Fruit fly (Drosophila melanogaster) whole organism, wandering third instar larva: ENCODE measurements around the gene tHMG2.

Source experiments
- Abd-B ChIP-seq: fragments of >200 bp; optimal IDR thresholded peaks from 2 replicates; lab custom pipeline; 2017; ENCODE audit warnings: missing biosample characterization, missing genetic modification characterization
- Dfd ChIP-seq: fragments of >200 bp; optimal IDR thresholded peaks from 2 replicates; lab custom pipeline; 2017; ENCODE audit warnings: missing biosample characterization, missing genetic modification characterization
- GATAd ChIP-seq: sonication (Bioruptor generic); optimal IDR thresholded peaks from 2 replicates; lab custom pipeline; 2016; ENCODE audit warnings: missing biosample characterization, missing genetic modification characterization
- HLH106 ChIP-seq: fragments of 200-800 bp; optimal IDR thresholded peaks from 3 replicates; lab custom pipeline; 2019; ENCODE audit warnings: missing biosample characterization, mild to moderate bottlenecking, missing genetic modification characterization, moderate library complexity
- Hnf4 ChIP-seq: fragments of 200-800 bp; sonication (Bioruptor generic); optimal IDR thresholded peaks from 2 replicates; lab custom pipeline; 2016; ENCODE audit warnings: missing biosample characterization, mild to moderate bottlenecking, missing genetic modification characterization
- Jra ChIP-seq: sonication (Bioruptor generic); optimal IDR thresholded peaks from 2 replicates; lab custom pipeline; 2016; ENCODE audit warnings: missing biosample characterization, missing genetic modification characterization
- Mio ChIP-seq: sonication (Bioruptor generic); optimal IDR thresholded peaks from 2 replicates; lab custom pipeline; 2016; ENCODE audit warnings: missing biosample characterization, missing genetic modification characterization
- N ChIP-seq: fragments of >200 bp; optimal IDR thresholded peaks from 2 replicates; lab custom pipeline; 2018; ENCODE audit warnings: missing biosample characterization, missing external identifiers, missing genetic modification characterization
- OdsH ChIP-seq: fragments of 200-800 bp; sonication (Bioruptor generic); optimal IDR thresholded peaks from 2 replicates; lab custom pipeline; 2016; ENCODE audit warnings: missing biosample characterization, mild to moderate bottlenecking, missing genetic modification characterization
- Rel ChIP-seq, 2 experiments: fragments of 200-800 bp; sonication (Bioruptor generic) in 1 of 2; optimal IDR thresholded peaks; 2 replicates in 1 of 2; 3 replicates in 1 of 2; lab custom pipeline; 2016 to 2019; ENCODE audit warnings: mild to moderate bottlenecking in 2 of 2, missing biosample characterization in 2 of 2, missing genetic modification characterization in 2 of 2, moderate library complexity in 1 of 2
- Sp1 ChIP-seq: fragments of 200-800 bp; sonication (Bioruptor generic); optimal IDR thresholded peaks from 3 replicates; lab custom pipeline; 2019; ENCODE audit warnings: missing biosample characterization, mild to moderate bottlenecking, missing genetic modification characterization, moderate library complexity
- Vsx2 ChIP-seq: fragments of 200-300, 225-300 bp; sonication (Bioruptor generic); optimal IDR thresholded peaks from 2 replicates; lab custom pipeline; 2018; ENCODE audit warnings: missing biosample characterization, missing genetic modification characterization; ENCODE audit not compliant: partially characterized antibody
- br ChIP-seq: fragments of 200-800 bp; sonication (Bioruptor generic); optimal IDR thresholded peaks from 2 replicates; lab custom pipeline; 2016; ENCODE audit warnings: missing biosample characterization, missing genetic modification characterization
- dl ChIP-seq, 2 experiments: fragments of 175-275, 200-275 bp in 1 of 2; fragments of 200-275 bp in 1 of 2; sonication (Bioruptor generic); optimal IDR thresholded peaks; lab custom pipeline; 2018; ENCODE audit warnings: mild to moderate bottlenecking in 2 of 2, missing biosample characterization in 2 of 2, missing genetic modification characterization in 2 of 2, moderate library complexity in 2 of 2; ENCODE audit not compliant: partially characterized antibody in 2 of 2, insufficient read depth in 1 of 2
- dmrt93B ChIP-seq: fragments of 200-800 bp; sonication (Bioruptor generic); optimal IDR thresholded peaks from 2 replicates; lab custom pipeline; 2018; ENCODE audit warnings: missing biosample characterization, mild to moderate bottlenecking, missing genetic modification characterization
- dsf ChIP-seq: sonication (Bioruptor generic); optimal IDR thresholded peaks from 2 replicates; lab custom pipeline; 2016; ENCODE audit warnings: missing biosample characterization, missing genetic modification characterization, borderline replicate concordance
- ey ChIP-seq: fragments of 200-800 bp; sonication (Bioruptor generic); optimal IDR thresholded peaks from 2 replicates; lab custom pipeline; 2016; ENCODE audit warnings: missing biosample characterization, missing genetic modification characterization
- foxo ChIP-seq, 2 experiments: fragments of 200-800 bp; sonication (Bioruptor generic); optimal IDR thresholded peaks; 2 replicates in 1 of 2; 3 replicates in 1 of 2; lab custom pipeline; 2016 to 2017; ENCODE audit warnings: missing biosample characterization in 2 of 2, missing genetic modification characterization in 2 of 2
- fru ChIP-seq: fragments of 200-800 bp; sonication (Bioruptor generic); optimal IDR thresholded peaks from 3 replicates; lab custom pipeline; 2016; ENCODE audit warnings: missing biosample characterization, mild to moderate bottlenecking, missing genetic modification characterization
- h ChIP-seq: fragments of 200-800 bp; sonication (Bioruptor generic); optimal IDR thresholded peaks from 3 replicates; lab custom pipeline; 2016; ENCODE audit warnings: missing biosample characterization, mild to moderate bottlenecking, missing genetic modification characterization
- jim ChIP-seq: fragments of 175-275, 200-325 bp; sonication (Bioruptor generic); optimal IDR thresholded peaks from 2 replicates; lab custom pipeline; 2016; ENCODE audit warnings: missing biosample characterization, mild to moderate bottlenecking, missing genetic modification characterization
- pan ChIP-seq: fragments of >200 bp; optimal IDR thresholded peaks from 2 replicates; lab custom pipeline; 2017
- psq ChIP-seq: fragments of 200-800 bp; sonication (Bioruptor generic); optimal IDR thresholded peaks from 3 replicates; lab custom pipeline; 2017; ENCODE audit warnings: missing biosample characterization, mild to moderate bottlenecking, missing genetic modification characterization, moderate library complexity
- sage ChIP-seq: fragments of 200-800 bp; sonication (Bioruptor generic); optimal IDR thresholded peaks from 2 replicates; lab custom pipeline; 2016; ENCODE audit warnings: missing biosample characterization, mild to moderate bottlenecking, missing genetic modification characterization
- usp ChIP-seq: fragments of >200 bp; optimal IDR thresholded peaks from 2 replicates; lab custom pipeline; 2017; ENCODE audit warnings: missing biosample characterization, missing genetic modification characterization
- woc ChIP-seq: sonication (Bioruptor generic); optimal IDR thresholded peaks from 2 replicates; lab custom pipeline; 2016; ENCODE audit warnings: missing biosample characterization, mild to moderate bottlenecking, missing genetic modification characterization

Gene tHMG2

DNA sequence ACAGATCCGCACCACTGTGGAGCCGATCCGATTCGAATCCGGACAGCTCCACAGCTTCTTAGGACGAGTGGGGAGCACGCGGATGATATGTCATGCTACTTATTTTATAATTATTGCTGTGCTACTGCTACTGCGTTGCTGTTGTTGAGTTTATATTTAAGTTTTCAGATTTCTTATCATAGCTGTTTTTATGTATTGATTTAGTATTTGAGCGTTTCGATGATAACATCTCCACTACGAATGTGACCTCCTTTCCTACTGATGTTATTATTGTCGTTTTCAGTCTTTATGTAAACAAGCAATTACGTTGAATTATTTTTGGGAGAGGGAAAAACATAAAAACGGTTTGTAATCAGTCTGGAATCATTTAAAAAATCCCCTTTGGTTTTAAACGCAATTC, 36.7 kb upstream of the tHMG2 start:
- TF ChIP-seq dl (GFP tag; optimal IDR thresholded peaks at IDR 0.05; lab: Kevin White, UChicago; ENCODE audit: insufficient read depth in 1 of 2, partially characterized antibody in 2 of 2) (no peak), woc (no peak), Rel (GFP tag; optimal IDR thresholded peaks at IDR 0.05; lab: Kevin White, UChicago) (no peak), Rel (tag; optimal IDR thresholded peaks at IDR 0.05; lab: Kevin White, UChicago) (peak; percentile 80), GATAd (GFP tag; lab: Kevin White, UChicago) (no peak), psq (GFP tag; lab: Kevin White, UChicago) (no peak), fru (GFP tag; lab: Kevin White, UChicago) (no peak)

DNA sequence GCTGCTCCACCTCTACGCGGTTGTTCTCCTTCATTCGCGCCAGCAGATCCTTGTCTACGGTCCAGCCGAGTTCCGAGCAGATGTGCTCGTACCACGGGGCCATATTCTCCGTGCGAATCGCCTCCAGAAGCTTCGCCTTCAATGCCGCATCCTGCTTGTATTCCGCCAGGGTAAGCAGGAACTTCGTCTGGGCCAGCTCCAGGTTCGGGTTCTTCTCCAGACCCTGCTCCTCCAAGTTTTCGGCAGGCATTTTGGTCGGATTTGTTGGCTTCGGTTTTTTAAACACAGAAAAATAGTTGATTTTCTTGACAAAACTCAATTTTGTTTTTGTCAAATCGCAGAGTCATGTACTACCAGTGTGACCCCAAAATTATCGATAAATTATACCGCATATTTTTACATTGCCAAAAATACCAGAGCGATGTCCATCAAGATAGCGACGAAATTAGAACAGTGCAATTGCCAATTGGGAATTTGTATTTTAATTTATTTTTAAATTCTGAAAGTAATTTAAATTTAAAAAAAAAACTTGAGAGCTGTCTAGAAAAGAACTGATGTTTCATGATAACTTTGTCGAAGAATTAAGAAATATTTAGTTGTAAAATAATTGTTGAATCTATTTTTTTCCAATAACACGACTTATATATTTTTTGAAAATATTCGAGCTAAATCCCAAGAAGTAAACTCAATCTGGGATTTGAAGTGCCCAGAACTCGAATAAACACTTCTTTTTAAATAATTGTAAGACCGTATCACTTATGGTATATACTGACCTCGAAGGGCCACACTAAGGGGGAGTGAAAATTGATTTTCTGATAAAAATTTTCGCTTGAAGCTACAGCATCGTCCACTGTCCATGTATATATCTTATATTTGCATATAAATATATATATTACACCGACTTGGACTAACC, 30.8 kb upstream of the tHMG2 start, which contains the start of the genes Rpn7 and AP-2mu:
Rpn7 (minus strand) TSS at position 382 of the 913 bp plus-strand sequence.
AP-2mu (plus strand) TSS at position 783 of the 913 bp plus-strand sequence.
- TF ChIP-seq dsf (GFP tag; lab: Kevin White, UChicago) (no peak), pan (lab: Kevin White, UChicago) (no peak), h (GFP tag; lab: Kevin White, UChicago) (peak; percentile 28), foxo (GFP tag; optimal IDR thresholded peaks at IDR 0.05; lab: Kevin White, UChicago) (peak in 1 of 2 experiments; percentile 34), GATAd (GFP tag; lab: Kevin White, UChicago) (no peak), Vsx2 (GFP tag; lab: Kevin White, UChicago) (no peak), Sp1 (no peak), Jra (GFP tag; lab: Kevin White, UChicago) (peak; percentile 51)
- TF ChIP-seq, all 38 proteins: peak for 3

DNA sequence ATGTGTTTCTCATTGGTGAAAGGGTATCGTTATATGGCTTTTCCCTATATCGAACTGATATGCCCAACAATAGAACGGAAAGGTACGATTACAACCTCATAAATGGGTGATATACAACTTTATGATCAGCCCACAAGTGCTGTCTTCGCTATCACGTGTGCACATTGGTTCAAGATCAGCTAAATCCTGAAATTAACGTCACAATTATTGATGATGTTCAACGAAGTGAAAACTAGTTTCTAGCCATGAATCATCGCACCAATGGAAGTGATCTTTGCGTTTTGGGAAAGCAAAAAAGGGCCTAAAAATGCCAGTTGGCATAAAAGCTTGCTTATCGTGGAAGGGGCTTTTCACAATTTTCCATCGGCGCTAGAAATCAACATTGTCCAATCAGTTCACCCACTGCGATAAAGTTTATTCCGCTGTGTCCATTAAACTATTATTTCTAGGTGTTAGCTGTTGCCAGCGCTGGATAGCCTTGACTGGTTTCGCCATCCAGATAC, 28.1 kb upstream of the tHMG2 start, which contains the start of gene CG7054:
CG7054 (plus strand) TSS at position 375 of the 503 bp plus-strand sequence.
- TF ChIP-seq br (GFP tag; lab: Kevin White, UChicago), result peak; percentile 19
- no peak for TF ChIP-seq sage (GFP tag; lab: Kevin White, UChicago)
- no peak for TF ChIP-seq Rel (GFP tag; optimal IDR thresholded peaks at IDR 0.05; lab: Kevin White, UChicago)
- peak; percentile 45 for TF ChIP-seq Rel (tag; optimal IDR thresholded peaks at IDR 0.05; lab: Kevin White, UChicago)
- no peak for TF ChIP-seq dsf (GFP tag; lab: Kevin White, UChicago)
- peak in 1 of 2 experiments; percentile 20 for TF ChIP-seq foxo (GFP tag; optimal IDR thresholded peaks at IDR 0.05; lab: Kevin White, UChicago)
- TF ChIP-seq Vsx2 (GFP tag; lab: Kevin White, UChicago), result no peak
- TF ChIP-seq h (GFP tag; lab: Kevin White, UChicago), result peak; percentile 12
- TF ChIP-seq Jra (GFP tag; lab: Kevin White, UChicago), result no peak
- TF ChIP-seq OdsH (GFP tag; lab: Kevin White, UChicago), result no peak
- peak; percentile 27 for TF ChIP-seq Sp1
- TF ChIP-seq, all 38 proteins: peak for 5

DNA sequence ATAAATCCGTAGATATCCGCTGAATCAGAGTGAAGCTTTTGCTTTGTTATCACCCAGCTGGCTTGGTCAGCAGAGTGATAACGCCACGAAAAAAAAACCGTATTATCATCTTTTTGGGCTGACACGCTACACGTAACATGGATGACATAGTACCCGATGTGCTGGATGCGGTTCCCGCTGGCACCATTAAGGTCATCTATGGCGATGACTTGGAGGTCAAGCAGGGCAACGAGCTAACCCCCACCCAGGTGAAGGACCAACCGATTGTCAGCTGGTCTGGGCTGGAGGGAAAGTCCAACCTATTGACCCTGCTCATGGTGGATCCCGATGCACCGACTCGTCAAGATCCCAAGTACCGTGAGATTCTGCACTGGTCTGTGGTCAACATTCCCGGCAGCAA, 27.6 kb upstream of the tHMG2 start:
- TF ChIP-seq Dfd (GFP tag; lab: Kevin White, UChicago) (no peak), N (GFP tag; lab: Kevin White, UChicago) (no peak), HLH106 (tag; lab: Kevin White, UChicago) (no peak), h (GFP tag; lab: Kevin White, UChicago) (no peak), dsf (GFP tag; lab: Kevin White, UChicago) (no peak)

DNA sequence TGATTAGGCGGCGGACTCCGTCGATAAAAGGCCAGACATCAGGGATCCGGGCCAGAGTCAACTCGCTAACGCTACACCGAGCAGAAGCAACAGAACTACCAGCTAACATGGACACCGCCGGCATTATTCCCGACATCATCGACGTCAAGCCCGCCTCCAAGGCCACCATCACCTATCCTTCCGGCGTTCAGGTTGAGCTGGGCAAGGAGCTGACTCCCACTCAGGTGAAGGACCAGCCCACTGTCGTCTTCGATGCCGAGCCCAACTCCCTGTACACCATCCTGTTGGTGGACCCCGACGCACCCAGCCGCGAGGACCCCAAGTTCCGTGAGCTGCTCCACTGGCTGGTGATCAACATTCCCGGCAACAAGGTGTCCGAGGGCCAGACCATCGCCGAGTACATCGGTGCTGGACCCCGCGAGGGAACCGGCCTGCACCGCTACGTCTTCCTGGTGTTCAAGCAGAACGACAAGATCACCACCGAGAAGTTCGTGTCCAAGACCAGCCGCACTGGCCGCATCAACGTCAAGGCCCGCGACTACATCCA, 26.7 kb upstream of the tHMG2 start, which contains the start of gene Pebp1:
Pebp1 (plus strand) TSS at position 51 of the 547 bp plus-strand sequence.
- TF ChIP-seq sage (GFP tag; lab: Kevin White, UChicago) (no peak), ey (GFP tag; lab: Kevin White, UChicago) (no peak), Mio (GFP tag; lab: Kevin White, UChicago) (no peak), Hnf4 (no peak), fru (GFP tag; lab: Kevin White, UChicago) (no peak), dl (GFP tag; optimal IDR thresholded peaks at IDR 0.05; lab: Kevin White, UChicago; ENCODE audit: insufficient read depth in 1 of 2, partially characterized antibody in 2 of 2) (no peak), jim (GFP tag; lab: Kevin White, UChicago) (no peak), HLH106 (tag; lab: Kevin White, UChicago) (no peak), N (GFP tag; lab: Kevin White, UChicago) (no peak), dmrt93B (GFP tag; lab: Kevin White, UChicago) (no peak), h (GFP tag; lab: Kevin White, UChicago) (no peak), Vsx2 (GFP tag; lab: Kevin White, UChicago) (no peak), Dfd (GFP tag; lab: Kevin White, UChicago) (no peak), usp (GFP tag; lab: Kevin White, UChicago) (no peak), Abd-B (no peak), OdsH (GFP tag; lab: Kevin White, UChicago) (no peak)
